Fruit fly (Drosophila melanogaster) whole organism, embryonic: ENCODE results near the gene serp.

Experiments
- Ada2b ChIP-seq: fragments of 200-800 bp; sonication (Bioruptor generic); IDR thresholded peaks from 2 replicates; pipeline ENCODE4 v1.3.6; 2022; ENCODE audit warnings: missing biosample characterization, missing genetic modification characterization
- Antp ChIP-seq: fragments of 200-800 bp; sonication (Bioruptor generic); optimal IDR thresholded peaks from 3 replicates; lab custom pipeline; 2016; ENCODE audit warnings: missing biosample characterization, missing genetic modification characterization
- Atf-2 ChIP-seq: fragments of 200-800 bp; sonication (Bioruptor generic); optimal IDR thresholded peaks from 2 replicates; lab custom pipeline; 2016; ENCODE audit warnings: missing biosample characterization, missing genetic modification characterization
- Awh ChIP-seq: fragments of 200-800 bp; sonication (Bioruptor generic); IDR thresholded peaks from 2 replicates; pipeline ENCODE4, ENCODE4 v1.3.6; 2022; ENCODE audit warnings: missing biosample characterization, missing genetic modification characterization
- B-H2 ChIP-seq: fragments of 200-800 bp; sonication (Bioruptor generic); optimal IDR thresholded peaks from 2 replicates; lab custom pipeline; 2018; ENCODE audit warnings: missing biosample characterization, mild to moderate bottlenecking, missing genetic modification characterization
- Bdp1 ChIP-seq: fragments of 200-800 bp; sonication (Bioruptor generic); optimal IDR thresholded peaks from 3 replicates; lab custom pipeline; 2016; ENCODE audit warnings: missing biosample characterization, missing genetic modification characterization
- BtbVII ChIP-seq: fragments of 200-800 bp; sonication (Bioruptor generic); optimal IDR thresholded peaks from 3 replicates; lab custom pipeline; 2017; ENCODE audit warnings: missing biosample characterization, mild to moderate bottlenecking, missing genetic modification characterization
- Bteb2 ChIP-seq: fragments of 200-800 bp; sonication (Bioruptor generic); optimal IDR thresholded peaks from 2 replicates; lab custom pipeline; 2016; ENCODE audit warnings: missing biosample characterization, missing genetic modification characterization
- CG10431 ChIP-seq: fragments of 200-800 bp; sonication (Bioruptor generic); optimal IDR thresholded peaks from 3 replicates; lab custom pipeline; 2018; ENCODE audit warnings: missing biosample characterization, mild to moderate bottlenecking, missing genetic modification characterization
- CG11093 ChIP-seq: fragments of 200-800 bp; sonication (Bioruptor generic); IDR thresholded peaks from 3 replicates; pipeline ENCODE4 v1.3.6; 2022; ENCODE audit warnings: missing biosample characterization, missing genetic modification characterization
- CG11560 ChIP-seq: fragments of 200-800 bp; sonication (Bioruptor generic); IDR thresholded peaks from 3 replicates; pipeline ENCODE4 v1.3.6; 2022; ENCODE audit warnings: missing biosample characterization, missing genetic modification characterization
- CG12391 ChIP-seq: fragments of 200-800 bp; sonication (Bioruptor generic); optimal IDR thresholded peaks from 3 replicates; lab custom pipeline; 2018; ENCODE audit warnings: missing biosample characterization, mild to moderate bottlenecking, missing genetic modification characterization, moderate library complexity
- CG14667 ChIP-seq: fragments of 200-800 bp; sonication (Bioruptor generic); IDR thresholded peaks from 2 replicates; pipeline ENCODE4 v1.3.6; 2022; ENCODE audit warnings: missing biosample characterization, missing genetic modification characterization
- CG17385 ChIP-seq: fragments of 200-800 bp; sonication (Bioruptor generic); optimal IDR thresholded peaks from 3 replicates; lab custom pipeline; 2018; ENCODE audit warnings: missing biosample characterization, mild to moderate bottlenecking, missing genetic modification characterization
- CG2199 ChIP-seq: fragments of 200-800 bp; sonication (Bioruptor generic); IDR thresholded peaks from 3 replicates; pipeline ENCODE4 v1.3.6; 2022; ENCODE audit warnings: missing biosample characterization, missing genetic modification characterization
- CG2202 ChIP-seq: fragments of 200-800 bp; sonication (Bioruptor generic); optimal IDR thresholded peaks from 2 replicates; lab custom pipeline; 2018; ENCODE audit warnings: missing biosample characterization, mild to moderate bottlenecking, missing genetic modification characterization
- CG3281 ChIP-seq: fragments of 200-800 bp; sonication (Bioruptor generic); optimal IDR thresholded peaks from 3 replicates; lab custom pipeline; 2017; ENCODE audit warnings: missing biosample characterization, mild to moderate bottlenecking, missing genetic modification characterization
- CG33213 ChIP-seq: fragments of 200-800 bp; sonication (Bioruptor generic); optimal IDR thresholded peaks from 3 replicates; lab custom pipeline; 2016; ENCODE audit warnings: missing biosample characterization, missing genetic modification characterization
- CG34224 ChIP-seq: fragments of 200-800 bp; sonication (Bioruptor generic); IDR thresholded peaks from 3 replicates; pipeline ENCODE4 v1.3.6; 2022; ENCODE audit warnings: missing biosample characterization, missing genetic modification characterization; ENCODE audit not compliant: partially characterized antibody
- CG3726 ChIP-seq: fragments of 200-800 bp; sonication (Bioruptor generic); IDR thresholded peaks from 3 replicates; pipeline ENCODE4, ENCODE4 v1.3.6; 2022; ENCODE audit warnings: missing biosample characterization, missing genetic modification characterization
- CG4360 ChIP-seq: fragments of 200-800 bp; sonication (Bioruptor generic); IDR thresholded peaks from 2 replicates; pipeline ENCODE4 v1.3.6; 2022; ENCODE audit warnings: missing biosample characterization, missing genetic modification characterization
- CG5953 ChIP-seq: fragments of 200-800 bp; sonication (Bioruptor generic); IDR thresholded peaks from 2 replicates; pipeline ENCODE4 v1.3.6; 2022; ENCODE audit warnings: missing biosample characterization, missing genetic modification characterization
- CG7372 ChIP-seq: fragments of 200-800 bp; sonication (Bioruptor generic); IDR thresholded peaks from 2 replicates; pipeline ENCODE4 v1.3.6; 2022; ENCODE audit warnings: missing biosample characterization, missing genetic modification characterization
- CG7928 ChIP-seq: fragments of 200-800 bp; sonication (Bioruptor generic); optimal IDR thresholded peaks from 2 replicates; lab custom pipeline; 2017; ENCODE audit warnings: missing biosample characterization, mild to moderate bottlenecking, missing genetic modification characterization
- CG8388 ChIP-seq: fragments of 200-800 bp; sonication (Bioruptor generic); optimal IDR thresholded peaks from 2 replicates; lab custom pipeline; 2019; ENCODE audit warnings: missing biosample characterization, mild to moderate bottlenecking, missing genetic modification characterization, moderate library complexity
- CG9797 ChIP-seq: fragments of 200-800 bp; sonication (Bioruptor generic); optimal IDR thresholded peaks from 3 replicates; lab custom pipeline; 2018; ENCODE audit warnings: missing biosample characterization, mild to moderate bottlenecking, missing genetic modification characterization
- Dp ChIP-seq: fragments of 200-800 bp; sonication (Bioruptor generic); optimal IDR thresholded peaks from 2 replicates; lab custom pipeline; 2018; ENCODE audit warnings: missing biosample characterization, mild to moderate bottlenecking, missing genetic modification characterization, moderate library complexity
- Ets65A ChIP-seq: fragments of 200-800 bp; sonication (Bioruptor generic); peaks from one replicate; lab custom pipeline; 2016; ENCODE audit warnings: missing biosample characterization, missing genetic modification characterization
- HmgD ChIP-seq: fragments of 200-800 bp; sonication (Bioruptor generic); optimal IDR thresholded peaks from 3 replicates; lab custom pipeline; 2016; ENCODE audit warnings: missing biosample characterization, missing genetic modification characterization
- Hr3 ChIP-seq: fragments of 200-800 bp; sonication (Bioruptor generic); optimal IDR thresholded peaks from 3 replicates; lab custom pipeline; 2016; ENCODE audit warnings: missing biosample characterization, missing genetic modification characterization
- Lim3 ChIP-seq: fragments of 200-800 bp; sonication (Bioruptor generic); IDR thresholded peaks from 2 replicates; pipeline ENCODE4 v1.3.6; 2022; ENCODE audit warnings: missing biosample characterization, missing genetic modification characterization
- Mrtf ChIP-seq: fragments of 200-800 bp; sonication (Bioruptor generic); IDR thresholded peaks from 3 replicates; pipeline ENCODE4 v1.3.6; 2022; ENCODE audit warnings: missing biosample characterization, missing genetic modification characterization
- NK7.1 ChIP-seq: fragments of 200-800 bp; sonication (Bioruptor generic); optimal IDR thresholded peaks from 3 replicates; lab custom pipeline; 2016; ENCODE audit warnings: missing biosample characterization, missing genetic modification characterization
- Oli ChIP-seq: fragments of 200-800 bp; sonication (Bioruptor generic); optimal IDR thresholded peaks from 2 replicates; lab custom pipeline; 2018; ENCODE audit warnings: missing biosample characterization, mild to moderate bottlenecking, missing genetic modification characterization, moderate library complexity
- Stat92E ChIP-seq, 3 experiments: fragments of >200 bp in 2 of 3; fragments of 200-800 bp in 1 of 3; sonication (Bioruptor generic) in 1 of 3; optimal IDR thresholded peaks; 2 replicates each; lab custom pipeline; 2017 to 2019; ENCODE audit warnings: missing biosample characterization in 3 of 3, missing genetic modification characterization in 3 of 3, mild to moderate bottlenecking in 1 of 3, moderate library complexity in 1 of 3
- Xbp1 ChIP-seq: fragments of 200-800 bp; sonication (Bioruptor generic); optimal IDR thresholded peaks from 3 replicates; lab custom pipeline; 2016; ENCODE audit warnings: missing biosample characterization, mild to moderate bottlenecking, missing genetic modification characterization
- btn ChIP-seq: fragments of 200-800 bp; sonication (Bioruptor generic); optimal IDR thresholded peaks from 2 replicates; lab custom pipeline; 2016; ENCODE audit warnings: missing biosample characterization, missing genetic modification characterization
- corto ChIP-seq: fragments of 200-800 bp; sonication (Bioruptor generic); optimal IDR thresholded peaks from 2 replicates; lab custom pipeline; 2016; ENCODE audit warnings: missing biosample characterization, mild to moderate bottlenecking, missing genetic modification characterization, moderate library complexity
- dysf ChIP-seq: fragments of 200-800 bp; sonication (Bioruptor generic); IDR thresholded peaks from 3 replicates; pipeline ENCODE4 v1.3.6; 2022; ENCODE audit warnings: missing biosample characterization, missing genetic modification characterization
- ewg ChIP-seq: fragments of 200-800 bp; sonication (Bioruptor generic); optimal IDR thresholded peaks from 3 replicates; lab custom pipeline; 2017; ENCODE audit warnings: mild to moderate bottlenecking, missing biosample characterization, missing genetic modification reagents, missing genetic modification characterization
- insv ChIP-seq, 2 experiments: fragments of 200-800 bp; sonication (Bioruptor generic); optimal IDR thresholded peaks; 3 replicates each; lab custom pipeline; 2016 to 2018; ENCODE audit warnings: missing biosample characterization in 2 of 2, missing genetic modification characterization in 2 of 2
- jumu ChIP-seq: fragments of 200-800 bp; sonication (Bioruptor generic); optimal IDR thresholded peaks from 3 replicates; lab custom pipeline; 2016; ENCODE audit warnings: missing biosample characterization, missing genetic modification characterization
- lmd ChIP-seq: fragments of 200-800 bp; sonication (Bioruptor generic); IDR thresholded peaks from 2 replicates; pipeline ENCODE4 v1.3.6; 2022; ENCODE audit warnings: missing biosample characterization, missing genetic modification characterization
- lov ChIP-seq, 2 experiments: fragments of 200-800 bp in 1 of 2; fragments of >200 bp in 1 of 2; sonication (Bioruptor generic) in 1 of 2; IDR thresholded peaks in 1 of 2; optimal IDR thresholded peaks in 1 of 2; 2 replicates in 1 of 2; 3 replicates in 1 of 2; pipeline versions ENCODE4 v1.3.6 to Lab custom; 2017 to 2022; ENCODE audit warnings: missing biosample characterization in 1 of 2, missing genetic modification characterization in 1 of 2
- luna ChIP-seq: fragments of 200-800 bp; sonication (Bioruptor generic); optimal IDR thresholded peaks from 2 replicates; lab custom pipeline; 2016; ENCODE audit warnings: missing biosample characterization, missing genetic modification characterization
- oc ChIP-seq: fragments of 200-800 bp; sonication (Bioruptor generic); optimal IDR thresholded peaks from 2 replicates; lab custom pipeline; 2018; ENCODE audit warnings: missing biosample characterization, mild to moderate bottlenecking, missing genetic modification characterization, moderate library complexity
- p53 ChIP-seq: fragments of 200-800 bp; sonication (Bioruptor generic); optimal IDR thresholded peaks from 2 replicates; lab custom pipeline; 2016; ENCODE audit warnings: missing biosample characterization, missing genetic modification characterization
- tll ChIP-seq, 2 experiments: fragments of 200-800 bp in 1 of 2; fragments of >200 bp in 1 of 2; sonication (Bioruptor generic) in 1 of 2; optimal IDR thresholded peaks; 2 replicates each; lab custom pipeline; 2017 to 2019; ENCODE audit warnings: missing biosample characterization in 2 of 2, missing genetic modification characterization in 2 of 2, mild to moderate bottlenecking in 1 of 2, moderate library complexity in 1 of 2
- toy ChIP-seq: fragments of 200-800 bp; sonication (Bioruptor generic); IDR thresholded peaks from 2 replicates; pipeline ENCODE4 v1.3.6; 2022; ENCODE audit warnings: missing biosample characterization, missing genetic modification characterization
- ttk ChIP-seq: fragments of 200-800 bp; sonication (Bioruptor generic); IDR thresholded peaks from 2 replicates; pipeline ENCODE4 v2.1.2; 2022; ENCODE audit warnings: missing biosample characterization, missing genetic modification characterization

The serp gene

dm6 chr3L:19655923-19656322 lies 51.9 kb downstream of the serp start (continued):
- no peak for TF ChIP-seq Atf-2 (GFP tag; lab: Kevin White, UChicago)
- no peak; the same call in 2 of the 3 replicates for TF ChIP-seq CG11560 (tag; lab: Robert Waterston, UW)
- TF ChIP-seq btn (GFP tag; lab: Kevin White, UChicago) = no peak
- TF ChIP-seq p53 (GFP tag; lab: Kevin White, UChicago) = no peak
- TF ChIP-seq ttk (GFP tag; lab: Robert Waterston, UW) = no peak
- no peak for TF ChIP-seq corto (GFP tag; lab: Kevin White, UChicago)
- no peak for TF ChIP-seq Bdp1
- peak; percentile 47 for TF ChIP-seq Oli
- TF ChIP-seq CG9797 (GFP tag; lab: Kevin White, UChicago) = no peak
- peak; percentile 72 for TF ChIP-seq dysf (GFP tag; lab: Robert Waterston, UW)
- TF ChIP-seq Bteb2 (GFP tag; lab: Kevin White, UChicago) = no peak
- TF ChIP-seq Antp = no peak
- no peak for TF ChIP-seq CG2199 (GFP tag; lab: Robert Waterston, UW)
- peak; percentile 52; the same call in 1 of the 2 replicates for TF ChIP-seq Awh
- TF ChIP-seq ewg (GFP tag; lab: Kevin White, UChicago) = peak; percentile 35
- peak in 1 of 2 experiments; percentile 74 for TF ChIP-seq insv (GFP tag; optimal IDR thresholded peaks at IDR 0.05; lab: Kevin White, UChicago)
- no peak for TF ChIP-seq lov (optimal IDR thresholded peaks at IDR 0.05; lab: Kevin White, UChicago)
- no peak for TF ChIP-seq lov (GFP tag; IDR thresholded peaks at IDR 0.05; lab: Robert Waterston, UW)
- peak; percentile 46; the same call in 1 of the 2 replicates for TF ChIP-seq Ada2b (GFP tag; lab: Robert Waterston, UW)
- TF ChIP-seq CG12391 (tag; lab: Kevin White, UChicago) = peak; percentile 38
- no peak for TF ChIP-seq B-H2 (GFP tag; lab: Kevin White, UChicago)
- TF ChIP-seq CG3281 (GFP tag; lab: Kevin White, UChicago) = peak; percentile 51
- no peak; the same call in 2 of the 3 replicates for TF ChIP-seq CG3726
- TF ChIP-seq CG14667 (GFP tag; lab: Robert Waterston, UW) = 0 out of 2 replicates have a peak, but pooled peaks have one; percentile 12
- TF ChIP-seq lmd (GFP tag; lab: Robert Waterston, UW) = peak; percentile 55; the same call in 1 of the 2 replicates
- no peak for TF ChIP-seq Dp
- no peak for TF ChIP-seq toy
- TF ChIP-seq CG17385 (GFP tag; lab: Kevin White, UChicago) = peak; percentile 38
- TF ChIP-seq CG11093 (GFP tag; lab: Robert Waterston, UW) = peak; percentile 61; the same call in 1 of the 3 replicates
- peak; percentile 32 for TF ChIP-seq CG8388
- no peak for TF ChIP-seq luna (GFP tag; lab: Kevin White, UChicago)
- no peak for TF ChIP-seq HmgD (GFP tag; lab: Kevin White, UChicago)
- peak; percentile 52 for TF ChIP-seq BtbVII (GFP tag; lab: Kevin White, UChicago)
- peak; percentile 7 for TF ChIP-seq CG10431 (GFP tag; lab: Kevin White, UChicago)
- no peak for TF ChIP-seq jumu (GFP tag; lab: Kevin White, UChicago)
- TF ChIP-seq CG33213 (GFP tag; lab: Kevin White, UChicago) = no peak
- TF ChIP-seq Stat92E (GFP tag; optimal IDR thresholded peaks at IDR 0.05; lab: Kevin White, UChicago) = no peak
- TF ChIP-seq Ets65A (GFP tag; lab: Kevin White, UChicago) = peak; percentile 11
- TF ChIP-seq CG4360 (GFP tag; lab: Robert Waterston, UW) = peak; percentile 30; the same call in 1 of the 2 replicates
- no peak for TF ChIP-seq Lim3
- TF ChIP-seq Xbp1 (GFP tag; lab: Kevin White, UChicago) = peak; percentile 27
- TF ChIP-seq CG7372 = peak; percentile 65
- peak; percentile 57; the same call in 2 of the 3 replicates for TF ChIP-seq Mrtf (GFP tag; lab: Robert Waterston, UW)
- TF ChIP-seq CG34224 (GFP tag; lab: Robert Waterston, UW) = no peak
- TF ChIP-seq CG2202 (tag; lab: Kevin White, UChicago) = peak; percentile 67
- peak; percentile 17; the same call in 1 of the 2 replicates for TF ChIP-seq CG5953 (GFP tag; lab: Robert Waterston, UW)
- no peak for TF ChIP-seq CG7928 (GFP tag; lab: Kevin White, UChicago)
- no peak for TF ChIP-seq tll (GFP tag; optimal IDR thresholded peaks at IDR 0.05; lab: Kevin White, UChicago)
- TF ChIP-seq Hr3 (GFP tag; lab: Kevin White, UChicago) = peak; percentile 7
- TF ChIP-seq oc (tag; lab: Kevin White, UChicago) = peak; percentile 66
- TF ChIP-seq NK7.1 (GFP tag; lab: Kevin White, UChicago) = no peak
